Worm (Caenorhabditis elegans) whole organism, L1 larva: ENCODE results near the gene acdh-12.

Experiments
- C16A3.4 ChIP-seq: fragments of 150-350 bp; optimal IDR thresholded peaks from 2 replicates; lab custom pipeline; 2014; ENCODE audit warnings: missing biosample characterization, missing genetic modification characterization
- alr-1 ChIP-seq: fragments of 200-800 bp; sonication (Bioruptor generic); optimal IDR thresholded peaks from 2 replicates; lab custom pipeline; 2018; ENCODE audit warnings: borderline replicate concordance, mild to moderate bottlenecking, missing genetic modification characterization, missing compliant biosample characterization
- aly-2 ChIP-seq: fragments of 150-350 bp; optimal IDR thresholded peaks from 2 replicates; lab custom pipeline; 2014; ENCODE audit warnings: missing biosample characterization, missing genetic modification characterization
- ama-1 ChIP-seq: fragments of 150-350 bp; optimal IDR thresholded peaks from 2 replicates; lab custom pipeline; 2014
- blmp-1 ChIP-seq: fragments of 150-350 bp; optimal IDR thresholded peaks from 2 replicates; lab custom pipeline; 2014; ENCODE audit warnings: missing biosample characterization, missing genetic modification characterization
- ceh-82 ChIP-seq, 3 experiments: fragments of 150-350 bp in 1 of 3; sonication (generic microtip) in 2 of 3; optimal IDR thresholded peaks; 2 replicates each; lab custom pipeline; 2014 to 2017; ENCODE audit warnings: missing biosample characterization in 3 of 3, missing genetic modification characterization in 3 of 3
- ceh-88 ChIP-seq: fragments of 200-800 bp; sonication (Bioruptor generic); IDR thresholded peaks from 2 replicates; pipeline ENCODE4 v1.3.6; 2022; ENCODE audit warnings: missing genetic modification characterization, missing compliant biosample characterization
- ceh-90 ChIP-seq: sonication (generic microtip); optimal IDR thresholded peaks from 2 replicates; lab custom pipeline; 2016; ENCODE audit warnings: missing genetic modification characterization, missing compliant biosample characterization
- dpl-1 ChIP-seq, 3 experiments: fragments of 150-350 bp in 2 of 3; sonication (generic microtip) in 1 of 3; optimal IDR thresholded peaks; 2 replicates each; lab custom pipeline; 2014 to 2017; ENCODE audit warnings: missing biosample characterization in 3 of 3, missing genetic modification characterization in 3 of 3, missing genetic modification reagents in 3 of 3
- dsc-1 ChIP-seq: sonication (generic microtip); optimal IDR thresholded peaks from 2 replicates; lab custom pipeline; 2016; ENCODE audit warnings: mild to moderate bottlenecking, missing genetic modification characterization, missing compliant biosample characterization
- efl-1 ChIP-seq, 4 experiments: fragments of 150-350 bp; optimal IDR thresholded peaks in 3 of 4; peaks in 1 of 4; 1 replicate in 1 of 4; 2 replicates in 3 of 4; lab custom pipeline; 2014; ENCODE audit warnings: missing biosample characterization in 2 of 4, missing genetic modification characterization in 2 of 4, missing genetic modification reagents in 2 of 4
- efl-3 ChIP-seq: fragments of 200-800 bp; sonication (Bioruptor generic); optimal IDR thresholded peaks from 2 replicates; lab custom pipeline; 2018; ENCODE audit warnings: mild to moderate bottlenecking, missing genetic modification characterization, missing compliant biosample characterization
- elt-2 ChIP-seq: sonication (generic microtip); optimal IDR thresholded peaks from 2 replicates; lab custom pipeline; 2016; ENCODE audit warnings: missing genetic modification characterization, mild to moderate bottlenecking, inconsistent platforms, missing compliant biosample characterization, missing genetic modification reagents
- elt-3 ChIP-seq, 6 experiments: fragments of 150-350 bp in 1 of 6; sonication (generic microtip); optimal IDR thresholded peaks; 2 replicates each; lab custom pipeline; 2017 to 2018; ENCODE audit warnings: missing biosample characterization in 6 of 6, missing genetic modification characterization in 6 of 6, inconsistent platforms in 1 of 6
- ets-5 ChIP-seq: fragments of 200-800 bp; sonication (Bioruptor generic); IDR thresholded peaks from 2 replicates; pipeline ENCODE4 v1.3.6; 2022; ENCODE audit warnings: missing genetic modification characterization, missing compliant biosample characterization
- fkh-4 ChIP-seq: sonication (generic microtip); optimal IDR thresholded peaks from 2 replicates; lab custom pipeline; 2016; ENCODE audit warnings: missing compliant biosample characterization, missing genetic modification characterization, borderline replicate concordance
- fos-1 ChIP-seq: fragments of 150-350 bp; optimal IDR thresholded peaks from 2 replicates; lab custom pipeline; 2014; ENCODE audit warnings: missing biosample characterization, missing genetic modification characterization
- grh-1 ChIP-seq: fragments of 200-800 bp; sonication (Bioruptor generic); IDR thresholded peaks from 2 replicates; pipeline ENCODE4 v1.3.6; 2022; ENCODE audit warnings: missing genetic modification reagents, missing genetic modification characterization, missing compliant biosample characterization
- hlh-17 ChIP-seq: fragments of 200-800 bp; sonication (Bioruptor generic); optimal IDR thresholded peaks from 2 replicates; lab custom pipeline; 2018; ENCODE audit warnings: missing genetic modification characterization, mild to moderate bottlenecking, missing compliant biosample characterization, moderate library complexity, borderline replicate concordance
- hpl-2 ChIP-seq: fragments of 150-350 bp; optimal IDR thresholded peaks from 2 replicates; lab custom pipeline; 2014; ENCODE audit warnings: missing biosample characterization, missing genetic modification reagents, missing genetic modification characterization
- isw-1 ChIP-seq: fragments of 200-800 bp; sonication (Bioruptor generic); IDR thresholded peaks from 2 replicates; pipeline ENCODE4 v1.3.6; 2022; ENCODE audit warnings: missing genetic modification characterization, missing compliant biosample characterization
- lin-15B ChIP-seq: fragments of 150-350 bp; sonication (generic microtip); optimal IDR thresholded peaks from 3 replicates; lab custom pipeline; 2014; ENCODE audit warnings: missing biosample characterization, missing genetic modification characterization
- lin-35 ChIP-seq, 2 experiments: fragments of 150-350 bp; optimal IDR thresholded peaks; 2 replicates each; lab custom pipeline; 2014; ENCODE audit warnings: missing biosample characterization in 2 of 2, missing genetic modification characterization in 2 of 2, missing genetic modification reagents in 2 of 2
- lir-3 ChIP-seq: sonication (generic microtip); optimal IDR thresholded peaks from 2 replicates; lab custom pipeline; 2016; ENCODE audit warnings: mild to moderate bottlenecking, missing genetic modification characterization, moderate library complexity, missing compliant biosample characterization; ENCODE audit not compliant: poor library complexity
- nhr-19 ChIP-seq: fragments of 200-800 bp; sonication (Bioruptor generic); conservative IDR thresholded peaks from 2 replicates; pipeline ENCODE4 v1.3.6; 2022; ENCODE audit warnings: missing genetic modification characterization, missing compliant biosample characterization
- nhr-20 ChIP-seq: sonication (generic microtip); optimal IDR thresholded peaks from 2 replicates; lab custom pipeline; 2016; ENCODE audit warnings: mild to moderate bottlenecking, missing genetic modification characterization, missing compliant biosample characterization
- nhr-28 ChIP-seq: fragments of 150-350 bp; optimal IDR thresholded peaks from 2 replicates; lab custom pipeline; 2014; ENCODE audit warnings: missing biosample characterization, missing genetic modification characterization
- nhr-76 ChIP-seq: sonication (generic microtip); optimal IDR thresholded peaks from 2 replicates; lab custom pipeline; 2017; ENCODE audit warnings: missing biosample characterization, missing genetic modification characterization
- nhr-84 ChIP-seq: sonication (generic microtip); optimal IDR thresholded peaks from 2 replicates; lab custom pipeline; 2017; ENCODE audit warnings: missing biosample characterization, missing genetic modification characterization
- nhr-85 ChIP-seq: sonication (generic microtip); peaks from one replicate; lab custom pipeline; 2016; ENCODE audit warnings: missing genetic modification characterization, inconsistent platforms, missing compliant biosample characterization
- pax-3 ChIP-seq: fragments of 200-800 bp; sonication (Bioruptor generic); optimal IDR thresholded peaks from 2 replicates; lab custom pipeline; 2018; ENCODE audit warnings: mild to moderate bottlenecking, missing genetic modification characterization, moderate library complexity, missing compliant biosample characterization
- pqm-1 ChIP-seq: sonication (generic microtip); optimal IDR thresholded peaks from 3 replicates; lab custom pipeline; 2017; ENCODE audit warnings: missing biosample characterization, missing genetic modification characterization
- rnt-1 ChIP-seq: sonication (generic microtip); optimal IDR thresholded peaks from 2 replicates; lab custom pipeline; 2016; ENCODE audit warnings: mild to moderate bottlenecking, missing genetic modification characterization, moderate library complexity, missing compliant biosample characterization
- skn-1 ChIP-seq: fragments of 150-350 bp; optimal IDR thresholded peaks from 2 replicates; lab custom pipeline; 2014; ENCODE audit warnings: missing biosample characterization, missing genetic modification characterization
- snpc-4 ChIP-seq: fragments of 150-350 bp; optimal IDR thresholded peaks from 2 replicates; lab custom pipeline; 2014; ENCODE audit warnings: missing biosample characterization, missing genetic modification characterization
- swsn-7 ChIP-seq: sonication (generic microtip); optimal IDR thresholded peaks from 2 replicates; lab custom pipeline; 2016; ENCODE audit warnings: missing genetic modification characterization, missing compliant biosample characterization
- tlp-1 ChIP-seq: fragments of 150-350 bp; optimal IDR thresholded peaks from 2 replicates; lab custom pipeline; 2014; ENCODE audit warnings: missing biosample characterization, missing genetic modification characterization
- unc-130 ChIP-seq: fragments of 150-350 bp; optimal IDR thresholded peaks from 2 replicates; lab custom pipeline; 2017; ENCODE audit warnings: missing biosample characterization, missing genetic modification characterization, inconsistent platforms
- unc-30 ChIP-seq: sonication (generic microtip); optimal IDR thresholded peaks from 2 replicates; lab custom pipeline; 2017; ENCODE audit warnings: missing biosample characterization, missing genetic modification characterization
- unc-62 ChIP-seq: fragments of 150-350 bp; optimal IDR thresholded peaks from 2 replicates; lab custom pipeline; 2014; ENCODE audit warnings: missing biosample characterization, missing genetic modification reagents, missing genetic modification characterization
- zag-1 ChIP-seq: fragments of 150-350 bp; optimal IDR thresholded peaks from 2 replicates; lab custom pipeline; 2014; ENCODE audit warnings: missing biosample characterization, missing genetic modification characterization
- zip-4 ChIP-seq: fragments of 200-800 bp; sonication (Bioruptor generic); optimal IDR thresholded peaks from 2 replicates; lab custom pipeline; 2018; ENCODE audit warnings: mild to moderate bottlenecking, missing genetic modification characterization, moderate library complexity, missing compliant biosample characterization

The acdh-12 gene

DNA sequence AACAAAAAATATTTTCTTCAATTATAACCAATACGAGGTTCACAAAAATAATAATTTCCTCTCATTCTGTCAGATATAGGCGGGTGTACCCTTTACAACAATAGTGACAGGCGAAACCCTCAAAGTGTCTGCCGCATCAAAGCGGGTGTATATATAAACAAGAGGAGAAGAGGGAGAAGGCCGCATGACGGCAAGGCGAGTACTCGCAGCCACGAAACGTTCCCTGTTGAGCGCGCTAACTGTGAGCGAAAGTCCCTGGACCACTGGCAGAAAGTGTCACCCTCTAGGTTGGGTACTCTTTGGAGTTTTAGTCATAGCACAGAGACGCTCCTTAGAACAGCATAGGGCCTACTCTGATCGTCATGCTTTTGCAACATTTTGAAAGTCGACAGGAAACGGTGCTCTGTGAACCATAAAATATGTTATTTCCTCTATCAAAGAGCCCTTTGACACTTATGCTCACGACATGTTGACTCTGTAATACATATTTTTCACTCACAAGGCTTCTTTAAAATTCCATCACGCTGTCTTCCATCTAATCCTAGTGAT, 4.7 kb upstream of the acdh-12 start, which contains the start of gene pcrg-1 (continued):
- TF ChIP-seq nhr-28 (tag; lab: Kevin White, UChicago) (no peak), lin-15B (tag; lab: Kevin White, UChicago) (no peak), unc-62 (no peak), hpl-2 (GFP tag; lab: Kevin White, UChicago) (no peak), tlp-1 (tag; lab: Kevin White, UChicago) (no peak), grh-1 (GFP tag; lab: Robert Waterston, UW) (peak; percentile 77), zag-1 (no peak)

DNA sequence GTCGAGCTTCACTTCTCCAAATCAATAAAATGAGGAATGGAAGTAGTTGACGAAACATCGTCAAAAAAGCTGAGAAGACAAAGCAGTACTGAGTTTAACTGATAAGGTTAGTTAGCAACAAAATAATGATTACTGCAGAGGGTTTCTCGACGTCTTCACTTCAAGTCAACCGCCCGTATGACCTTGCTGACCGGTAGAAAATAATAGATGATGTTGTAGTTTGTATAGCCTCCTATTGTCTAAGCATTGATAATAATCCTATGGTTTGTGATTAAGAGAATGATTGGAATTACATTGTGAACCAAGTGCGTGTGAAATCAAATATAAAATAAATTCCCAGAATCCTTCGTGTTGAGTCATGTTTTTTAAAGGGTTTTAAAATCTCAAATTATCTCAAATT, 3.9 kb upstream of the acdh-12 start, which contains the start of gene E04F6.6:
Gene E04F6.6, minus strand, starts transcription at position 258 of the 400 bp plus-strand sequence.
- TF ChIP-seq elt-3 (tag; optimal IDR thresholded peaks at IDR 0.05; lab: Kevin White, UChicago) (peak in 2 of 6 experiments; percentile 12 to 67), nhr-20 (tag; lab: Kevin White, UChicago) (peak; percentile 14), pqm-1 (tag; lab: Kevin White, UChicago) (no peak), isw-1 (GFP tag; lab: Robert Waterston, UW) (no peak), skn-1 (no peak), ceh-82 (tag; optimal IDR thresholded peaks at IDR 0.05; lab: Kevin White, UChicago) (no peak), blmp-1 (tag; lab: Kevin White, UChicago) (peak; percentile 34), rnt-1 (tag; lab: Kevin White, UChicago) (no peak), aly-2 (no peak)

DNA sequence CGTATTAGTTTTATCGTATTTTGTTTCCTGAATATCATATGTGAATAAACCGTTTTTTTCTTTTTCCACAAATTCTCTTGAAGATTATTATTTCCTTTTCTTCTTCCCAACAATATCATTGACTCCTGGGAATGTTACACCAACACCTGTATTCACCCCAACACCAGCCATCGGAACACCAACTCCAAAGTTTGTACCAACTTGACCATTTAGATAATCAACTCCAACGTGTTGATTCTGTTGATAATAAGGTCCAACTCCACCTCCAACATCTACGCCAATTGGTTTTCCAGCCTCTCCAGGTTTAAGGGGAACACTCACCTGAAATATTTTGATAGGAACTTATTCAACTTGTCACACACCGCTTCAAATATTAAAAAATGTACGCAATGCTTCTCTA, 2.0 kb upstream of the acdh-12 start:
- TF ChIP-seq fkh-4 (no peak), nhr-19 (0 out of 2 replicates have a peak, but pooled peaks have one; percentile 6), snpc-4 (tag; lab: Kevin White, UChicago) (no peak), ets-5 (GFP tag; lab: Robert Waterston, UW) (no peak)

DNA sequence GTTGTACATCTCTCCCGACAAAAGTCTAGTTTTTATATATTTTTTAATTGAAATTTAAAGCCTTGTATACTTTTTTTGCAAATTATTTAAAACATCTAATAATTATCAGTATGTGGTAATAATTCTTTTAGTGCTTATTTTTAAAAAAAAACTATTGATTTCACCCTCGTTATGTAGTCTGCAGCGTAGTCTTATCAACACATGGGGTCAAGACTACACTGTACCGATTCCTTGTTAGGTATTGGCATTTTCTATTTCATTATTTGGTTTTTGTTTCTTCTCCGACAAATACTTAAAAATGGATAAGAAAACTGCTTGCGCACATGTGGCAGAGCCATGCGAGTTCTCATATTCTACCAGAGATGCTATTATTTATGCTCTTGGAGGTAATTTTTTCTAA, 599 bp upstream of the acdh-12 start, which contains the start of gene maoc-1:
Gene maoc-1, plus strand, starts transcription at position 237 of the 400 bp plus-strand sequence.
- TF ChIP-seq nhr-85, result no peak
- TF ChIP-seq ama-1, result no peak
- TF ChIP-seq alr-1 (tag; lab: Kevin White, UChicago), result no peak
- no peak for TF ChIP-seq zip-4 (GFP tag; lab: Kevin White, UChicago)
- TF ChIP-seq nhr-84 (tag; lab: Kevin White, UChicago), result no peak
- no peak for TF ChIP-seq dpl-1 (GFP tag; optimal IDR thresholded peaks at IDR 0.05; lab: Kevin White, UChicago)
- peak; percentile 5 for TF ChIP-seq blmp-1 (tag; lab: Kevin White, UChicago)
- TF ChIP-seq lin-35 (GFP tag; optimal IDR thresholded peaks at IDR 0.05; lab: Kevin White, UChicago), result peak in 1 of 2 experiments; percentile 18
- no peak for TF ChIP-seq fkh-4
- TF ChIP-seq fos-1, result no peak
- no peak for TF ChIP-seq unc-130
- no peak for TF ChIP-seq pax-3 (tag; lab: Kevin White, UChicago)
- no peak for TF ChIP-seq nhr-28 (tag; lab: Kevin White, UChicago)
- no peak for TF ChIP-seq ceh-90 (tag; lab: Kevin White, UChicago)
- no peak for TF ChIP-seq hpl-2 (GFP tag; lab: Kevin White, UChicago)
- no peak for TF ChIP-seq efl-1 (optimal IDR thresholded peaks at IDR 0.05; lab: Kevin White, UChicago)
- TF ChIP-seq efl-1 (GFP tag; optimal IDR thresholded peaks at IDR 0.05 in 1 of 2; lab: Kevin White, UChicago), result no peak
- TF ChIP-seq hlh-17 (GFP tag; lab: Kevin White, UChicago), result no peak
- TF ChIP-seq dsc-1 (tag; lab: Kevin White, UChicago), result no peak
- no peak for TF ChIP-seq ceh-88
- TF ChIP-seq elt-2 (tag; lab: Kevin White, UChicago), result peak; percentile 6
- no peak for TF ChIP-seq isw-1 (GFP tag; lab: Robert Waterston, UW)
- TF ChIP-seq efl-3, result no peak
- TF ChIP-seq nhr-19, result no peak
- TF ChIP-seq C16A3.4 (tag; lab: Kevin White, UChicago), result no peak
- TF ChIP-seq pqm-1 (tag; lab: Kevin White, UChicago), result no peak
- no peak for TF ChIP-seq nhr-76
- TF ChIP-seq rnt-1 (tag; lab: Kevin White, UChicago), result no peak
- peak; percentile 36 for TF ChIP-seq nhr-20 (tag; lab: Kevin White, UChicago)
- TF ChIP-seq swsn-7 (tag; lab: Kevin White, UChicago), result no peak
- TF ChIP-seq unc-30 (tag; lab: Kevin White, UChicago), result no peak
- no peak for TF ChIP-seq lir-3 (tag; lab: Kevin White, UChicago)
